Worm (Caenorhabditis elegans) whole organism, L3 larva: ENCODE results near the gene rga-4.

Source experiments
- ZK546.5 ChIP-seq: sonication (generic microtip); optimal IDR thresholded peaks from 2 replicates; lab custom pipeline; 2017; ENCODE audit warnings: missing biosample characterization, missing genetic modification characterization
- aly-2 ChIP-seq: fragments of 150-350 bp; optimal IDR thresholded peaks from 2 replicates; lab custom pipeline; 2014; ENCODE audit warnings: missing biosample characterization, missing genetic modification characterization
- ceh-16 ChIP-seq: sonication (generic microtip); optimal IDR thresholded peaks from 2 replicates; lab custom pipeline; 2017; ENCODE audit warnings: missing biosample characterization, missing genetic modification characterization
- ceh-28 ChIP-seq: fragments of 150-350 bp; optimal IDR thresholded peaks from 2 replicates; lab custom pipeline; 2014; ENCODE audit warnings: missing biosample characterization, missing genetic modification reagents, missing genetic modification characterization
- ceh-82 ChIP-seq: fragments of 150-350 bp; optimal IDR thresholded peaks from 2 replicates; lab custom pipeline; 2014; ENCODE audit warnings: missing biosample characterization, missing genetic modification characterization
- ceh-9 ChIP-seq: sonication (generic microtip); optimal IDR thresholded peaks from 2 replicates; lab custom pipeline; 2018; ENCODE audit warnings: missing biosample characterization, missing genetic modification characterization
- daf-12 ChIP-seq: fragments of 150-350 bp; optimal IDR thresholded peaks from 2 replicates; lab custom pipeline; 2014; ENCODE audit warnings: missing biosample characterization, missing genetic modification reagents, missing genetic modification characterization
- egl-5 ChIP-seq: fragments of 150-350 bp; optimal IDR thresholded peaks from 2 replicates; lab custom pipeline; 2017; ENCODE audit warnings: missing biosample characterization, missing genetic modification reagents, missing genetic modification characterization, inconsistent platforms
- elt-1 ChIP-seq: fragments of 150-350 bp; optimal IDR thresholded peaks from 2 replicates; lab custom pipeline; 2014; ENCODE audit warnings: missing biosample characterization, missing genetic modification characterization
- elt-2 ChIP-seq: sonication (generic microtip); optimal IDR thresholded peaks from 2 replicates; lab custom pipeline; 2016; ENCODE audit warnings: missing genetic modification reagents, mild to moderate bottlenecking, missing genetic modification characterization, missing compliant biosample characterization
- elt-3 ChIP-seq, 3 experiments: fragments of 150-350 bp in 1 of 3; sonication (generic microtip) in 2 of 3; optimal IDR thresholded peaks; 2 replicates in 2 of 3; 4 replicates in 1 of 3; lab custom pipeline; 2014 to 2017; ENCODE audit warnings: missing biosample characterization in 3 of 3, missing genetic modification characterization in 3 of 3
- hmg-11 ChIP-seq: sonication (generic microtip); optimal IDR thresholded peaks from 2 replicates; lab custom pipeline; 2016; ENCODE audit warnings: missing genetic modification characterization, missing compliant biosample characterization
- jun-1 ChIP-seq: fragments of 150-350 bp; optimal IDR thresholded peaks from 2 replicates; lab custom pipeline; 2014; ENCODE audit warnings: missing biosample characterization, missing genetic modification reagents, missing genetic modification characterization
- lin-15B ChIP-seq: fragments of 150-350 bp; optimal IDR thresholded peaks from 2 replicates; lab custom pipeline; 2014; ENCODE audit warnings: missing biosample characterization, missing genetic modification characterization
- lin-39 ChIP-seq: fragments of 150-350 bp; optimal IDR thresholded peaks from 2 replicates; lab custom pipeline; 2018; ENCODE audit warnings: missing biosample characterization, missing genetic modification reagents, missing genetic modification characterization
- mdl-1 ChIP-seq: fragments of 150-350 bp; optimal IDR thresholded peaks from 2 replicates; lab custom pipeline; 2014; ENCODE audit warnings: missing biosample characterization, missing genetic modification characterization
- nfya-1 ChIP-seq: sonication (generic microtip); optimal IDR thresholded peaks from 2 replicates; lab custom pipeline; 2017; ENCODE audit warnings: missing genetic modification characterization, mild to moderate bottlenecking, missing compliant biosample characterization, antibody characterized with exemption, moderate library complexity; ENCODE audit not compliant: insufficient read depth
- nhr-11 ChIP-seq: fragments of 150-350 bp; optimal IDR thresholded peaks from 2 replicates; lab custom pipeline; 2014; ENCODE audit warnings: missing biosample characterization, missing genetic modification characterization
- nhr-12 ChIP-seq: fragments of 150-350 bp; optimal IDR thresholded peaks from 2 replicates; lab custom pipeline; 2014; ENCODE audit warnings: missing biosample characterization, missing genetic modification characterization
- nhr-23 ChIP-seq: fragments of 150-350 bp; optimal IDR thresholded peaks from 2 replicates; lab custom pipeline; 2014; ENCODE audit warnings: missing biosample characterization, missing genetic modification reagents, missing genetic modification characterization
- nhr-25 ChIP-seq: sonication (generic microtip); optimal IDR thresholded peaks from 2 replicates; lab custom pipeline; 2017; ENCODE audit warnings: missing biosample characterization, missing genetic modification characterization
- nhr-28 ChIP-seq: fragments of 150-350 bp; optimal IDR thresholded peaks from 2 replicates; lab custom pipeline; 2014; ENCODE audit warnings: missing biosample characterization, missing genetic modification characterization
- nhr-43 ChIP-seq: sonication (generic microtip); optimal IDR thresholded peaks from 2 replicates; lab custom pipeline; 2016; ENCODE audit warnings: mild to moderate bottlenecking, missing genetic modification characterization, missing compliant biosample characterization; ENCODE audit not compliant: poor library complexity, severe bottlenecking
- nhr-67 ChIP-seq: fragments of 150-350 bp; optimal IDR thresholded peaks from 2 replicates; lab custom pipeline; 2014; ENCODE audit warnings: missing biosample characterization, missing genetic modification characterization
- pha-4 ChIP-seq: fragments of 150-350 bp; optimal IDR thresholded peaks from 2 replicates; lab custom pipeline; 2014; ENCODE audit warnings: missing biosample characterization, missing genetic modification reagents, missing genetic modification characterization
- pqm-1 ChIP-seq: fragments of 150-350 bp; optimal IDR thresholded peaks from 2 replicates; lab custom pipeline; 2017; ENCODE audit warnings: missing biosample characterization, missing genetic modification characterization, inconsistent platforms
- sea-2 ChIP-seq: fragments of 150-350 bp; sonication (generic microtip); optimal IDR thresholded peaks from 4 replicates; lab custom pipeline; 2014; ENCODE audit warnings: missing biosample characterization, missing genetic modification reagents, missing genetic modification characterization
- skn-1 ChIP-seq: fragments of 150-350 bp; optimal IDR thresholded peaks from 2 replicates; lab custom pipeline; 2014; ENCODE audit warnings: missing biosample characterization, missing genetic modification characterization
- snpc-4 ChIP-seq: fragments of 150-350 bp; optimal IDR thresholded peaks from 2 replicates; lab custom pipeline; 2014; ENCODE audit warnings: missing biosample characterization, missing genetic modification characterization
- unc-62 ChIP-seq: fragments of 150-350 bp; sonication (generic microtip); optimal IDR thresholded peaks from 4 replicates; lab custom pipeline; 2014; ENCODE audit warnings: missing biosample characterization, missing genetic modification reagents, missing genetic modification characterization
- zag-1 ChIP-seq: fragments of 150-350 bp; optimal IDR thresholded peaks from 2 replicates; lab custom pipeline; 2014; ENCODE audit warnings: missing biosample characterization, missing genetic modification characterization

The rga-4 gene

ce11 chrV:1383206-1383908 lies at the start of gene rga-4:
TSS of gene rga-4 (minus strand) at chrV:1383256.
- peak; percentile 56 for TF ChIP-seq hmg-11 (tag; lab: Kevin White, UChicago)
- TF ChIP-seq nhr-28 (tag; lab: Kevin White, UChicago): no peak
- TF ChIP-seq nfya-1 (tag; lab: Kevin White, UChicago): peak; percentile 30
- TF ChIP-seq pha-4 (tag; lab: Kevin White, UChicago): no peak
- peak; percentile 54 for TF ChIP-seq lin-39 (tag; lab: Kevin White, UChicago)
- no peak for TF ChIP-seq ceh-82 (tag; lab: Kevin White, UChicago)

- TF ChIP-seq nhr-11 (tag; lab: Kevin White, UChicago): no peak
- no peak for TF ChIP-seq unc-62 (GFP tag; lab: Kevin White, UChicago)
- TF ChIP-seq ceh-16 (tag; lab: Kevin White, UChicago): no peak
Measured at ce11 chrV:1431702-1432187, 48.7 kb upstream of the rga-4 start, which contains the start of gene ges-1. TSS of gene ges-1 (minus strand) at chrV:1432137.

ce11 chrV:1425595-1425994 lies 42.5 kb upstream of the rga-4 start, which contains the start of gene R12A1.3:
TSS of gene R12A1.3 (minus strand) at chrV:1425794.
- no peak for TF ChIP-seq skn-1 (tag; lab: Kevin White, UChicago)
- TF ChIP-seq ceh-28 (tag; lab: Kevin White, UChicago): no peak
- TF ChIP-seq ceh-9: no peak
- no peak for TF ChIP-seq nfya-1 (tag; lab: Kevin White, UChicago)

ce11 chrV:1423338-1423737 lies 40.3 kb upstream of the rga-4 start:
- no peak for TF ChIP-seq nhr-25 (tag; lab: Kevin White, UChicago)
- no peak for TF ChIP-seq sea-2 (GFP tag; lab: Kevin White, UChicago)
- no peak for TF ChIP-seq pqm-1
- TF ChIP-seq jun-1 (tag; lab: Kevin White, UChicago): no peak

ce11 chrV:1422269-1422668 lies 39.2 kb upstream of the rga-4 start:
- no peak for TF ChIP-seq elt-1

- no peak for TF ChIP-seq daf-12 (tag; lab: Kevin White, UChicago)
Measured at ce11 chrV:1416154-1416553, 33.1 kb upstream of the rga-4 start.

ce11 chrV:1414615-1415433 lies 31.8 kb upstream of the rga-4 start:
- TF ChIP-seq snpc-4 (tag; lab: Kevin White, UChicago) (no peak), pqm-1 (peak; percentile 42), lin-15B (tag; lab: Kevin White, UChicago) (no peak), elt-2 (peak; percentile 81), ceh-9 (no peak), nhr-12 (tag; lab: Kevin White, UChicago) (no peak), nhr-43 (tag; lab: Kevin White, UChicago) (no peak), pha-4 (tag; lab: Kevin White, UChicago) (no peak), nhr-25 (tag; lab: Kevin White, UChicago) (no peak)

ce11 chrV:1411459-1411858 lies 28.4 kb upstream of the rga-4 start, which contains the start of gene snt-5:
TSS of gene snt-5 (minus strand) at chrV:1411559.
- no peak for TF ChIP-seq lin-39 (tag; lab: Kevin White, UChicago)
- TF ChIP-seq elt-3 (tag; optimal IDR thresholded peaks at IDR 0.05; lab: Kevin White, UChicago): no peak
- no peak for TF ChIP-seq jun-1 (tag; lab: Kevin White, UChicago)
- no peak for TF ChIP-seq ZK546.5
- no peak for TF ChIP-seq egl-5 (tag; lab: Kevin White, UChicago)
- no peak for TF ChIP-seq mdl-1
- no peak for TF ChIP-seq nhr-11 (tag; lab: Kevin White, UChicago)
- no peak for TF ChIP-seq hmg-11 (tag; lab: Kevin White, UChicago)
- no peak for TF ChIP-seq zag-1
- no peak for TF ChIP-seq nhr-23 (tag; lab: Kevin White, UChicago)
- no peak for TF ChIP-seq nhr-67 (tag; lab: Kevin White, UChicago)
- TF ChIP-seq skn-1 (tag; lab: Kevin White, UChicago): no peak
- TF ChIP-seq aly-2 (tag; lab: Kevin White, UChicago): no peak
- TF ChIP-seq ceh-16 (tag; lab: Kevin White, UChicago): no peak
- no peak for TF ChIP-seq ceh-9
- TF ChIP-seq elt-1: no peak
- no peak for TF ChIP-seq ceh-28 (tag; lab: Kevin White, UChicago)
